Worm (Caenorhabditis elegans) whole organism, L2 larva: Measurements from ENCODE around the gene ssna-1.
A peak's percentile ranks its signal among the peaks of the same experiment; 100 is the strongest.

ENCODE experiments used
- C34F6.9 ChIP-seq: fragments of 150-350 bp; optimal IDR thresholded peaks from 2 replicates; lab custom pipeline; 2014; ENCODE audit warnings: missing biosample characterization, missing genetic modification characterization
- F13H6.1 ChIP-seq: sonication (generic microtip); optimal IDR thresholded peaks from 2 replicates; lab custom pipeline; 2016; ENCODE audit warnings: missing genetic modification characterization, missing compliant biosample characterization
- R02D3.7 ChIP-seq: fragments of 150-350 bp; optimal IDR thresholded peaks from 2 replicates; lab custom pipeline; 2014; ENCODE audit warnings: missing biosample characterization, missing genetic modification characterization
- Y55F3AM.14 ChIP-seq: fragments of 200-800 bp; sonication (Bioruptor generic); optimal IDR thresholded peaks from 2 replicates; lab custom pipeline; 2018; ENCODE audit warnings: mild to moderate bottlenecking, missing genetic modification characterization, missing compliant biosample characterization
- ZK546.5 ChIP-seq: sonication (generic microtip); optimal IDR thresholded peaks from 2 replicates; lab custom pipeline; 2017; ENCODE audit warnings: missing biosample characterization, missing genetic modification characterization
- alr-1 ChIP-seq: fragments of 150-350 bp; optimal IDR thresholded peaks from 2 replicates; lab custom pipeline; 2014; ENCODE audit warnings: missing biosample characterization, missing genetic modification characterization
- ama-1 ChIP-seq: fragments of 150-350 bp; optimal IDR thresholded peaks from 2 replicates; lab custom pipeline; 2018; ENCODE audit warnings: inconsistent platforms
- blmp-1 ChIP-seq: sonication (generic microtip); optimal IDR thresholded peaks from 2 replicates; lab custom pipeline; 2017; ENCODE audit warnings: missing genetic modification characterization, mild to moderate bottlenecking, missing compliant biosample characterization, antibody characterized with exemption, moderate library complexity; ENCODE audit not compliant: insufficient read depth
- ceh-16 ChIP-seq: fragments of 150-350 bp; optimal IDR thresholded peaks from 2 replicates; lab custom pipeline; 2014; ENCODE audit warnings: missing biosample characterization, missing genetic modification characterization
- crh-2 ChIP-seq: sonication (generic microtip); optimal IDR thresholded peaks from 2 replicates; lab custom pipeline; 2017; ENCODE audit warnings: missing biosample characterization, missing genetic modification characterization
- dmd-4 ChIP-seq: sonication (generic microtip); optimal IDR thresholded peaks from 2 replicates; lab custom pipeline; 2017; ENCODE audit warnings: missing biosample characterization, missing genetic modification characterization
- egl-27 ChIP-seq: sonication (generic microtip); optimal IDR thresholded peaks from 3 replicates; lab custom pipeline; 2017; ENCODE audit warnings: missing biosample characterization, missing genetic modification reagents, missing genetic modification characterization
- elt-1 ChIP-seq: fragments of 150-350 bp; optimal IDR thresholded peaks from 2 replicates; lab custom pipeline; 2014; ENCODE audit warnings: missing biosample characterization, missing genetic modification characterization
- elt-3 ChIP-seq: sonication (generic microtip); optimal IDR thresholded peaks from 2 replicates; lab custom pipeline; 2017; ENCODE audit warnings: missing biosample characterization, missing genetic modification characterization
- fos-1 ChIP-seq: fragments of 150-350 bp; optimal IDR thresholded peaks from 2 replicates; lab custom pipeline; 2014; ENCODE audit warnings: missing biosample characterization, missing genetic modification characterization
- gmeb-1 ChIP-seq: fragments of 150-350 bp; optimal IDR thresholded peaks from 2 replicates; lab custom pipeline; 2014; ENCODE audit warnings: missing biosample characterization, missing genetic modification characterization
- lin-11 ChIP-seq: fragments of 150-350 bp; sonication (generic microtip); optimal IDR thresholded peaks from 2 replicates; lab custom pipeline; 2014; ENCODE audit warnings: missing biosample characterization, missing genetic modification characterization, inconsistent platforms, mixed read lengths
- lin-13 ChIP-seq: fragments of 150-350 bp; optimal IDR thresholded peaks from 2 replicates; lab custom pipeline; 2014; ENCODE audit warnings: missing biosample characterization, missing genetic modification reagents, missing genetic modification characterization
- lsy-2 ChIP-seq, 2 experiments: fragments of 150-350 bp in 1 of 2; sonication (generic microtip) in 1 of 2; optimal IDR thresholded peaks; 2 replicates each; lab custom pipeline; 2014 to 2017; ENCODE audit warnings: missing biosample characterization in 2 of 2, missing genetic modification characterization in 2 of 2
- mab-5 ChIP-seq: fragments of 150-350 bp; optimal IDR thresholded peaks from 2 replicates; lab custom pipeline; 2014; ENCODE audit warnings: missing biosample characterization, missing genetic modification characterization
- mdl-1 ChIP-seq, 2 experiments: fragments of 150-350 bp in 1 of 2; sonication (generic microtip) in 1 of 2; optimal IDR thresholded peaks; 2 replicates each; lab custom pipeline; 2017; ENCODE audit warnings: missing biosample characterization in 2 of 2, missing genetic modification characterization in 2 of 2
- nhr-10 ChIP-seq: sonication (generic microtip); optimal IDR thresholded peaks from 2 replicates; lab custom pipeline; 2017; ENCODE audit warnings: missing biosample characterization, missing genetic modification characterization
- nhr-11 ChIP-seq: fragments of 150-350 bp; optimal IDR thresholded peaks from 2 replicates; lab custom pipeline; 2014; ENCODE audit warnings: missing biosample characterization, missing genetic modification characterization
- nhr-12 ChIP-seq: fragments of 150-350 bp; optimal IDR thresholded peaks from 2 replicates; lab custom pipeline; 2014; ENCODE audit warnings: missing biosample characterization, missing genetic modification characterization
- nhr-129 ChIP-seq: fragments of 150-350 bp; optimal IDR thresholded peaks from 2 replicates; lab custom pipeline; 2014; ENCODE audit warnings: missing biosample characterization, missing genetic modification characterization
- nhr-21 ChIP-seq: fragments of 150-350 bp; optimal IDR thresholded peaks from 2 replicates; lab custom pipeline; 2014; ENCODE audit warnings: missing biosample characterization, missing genetic modification characterization
- nhr-23 ChIP-seq: fragments of 150-350 bp; optimal IDR thresholded peaks from 2 replicates; lab custom pipeline; 2014; ENCODE audit warnings: missing biosample characterization, missing genetic modification reagents, missing genetic modification characterization
- nhr-237 ChIP-seq: fragments of 150-350 bp; optimal IDR thresholded peaks from 2 replicates; lab custom pipeline; 2014; ENCODE audit warnings: missing biosample characterization, missing genetic modification characterization
- nhr-25 ChIP-seq: fragments of 150-350 bp; sonication (generic microtip); optimal IDR thresholded peaks from 3 replicates; lab custom pipeline; 2014; ENCODE audit warnings: missing biosample characterization, missing genetic modification characterization
- nhr-6 ChIP-seq: fragments of 150-350 bp; optimal IDR thresholded peaks from 2 replicates; lab custom pipeline; 2014; ENCODE audit warnings: missing biosample characterization, missing genetic modification characterization
- nhr-77 ChIP-seq: fragments of 150-350 bp; optimal IDR thresholded peaks from 2 replicates; lab custom pipeline; 2014; ENCODE audit warnings: missing biosample characterization, missing genetic modification characterization
- peb-1 ChIP-seq: fragments of 150-350 bp; optimal IDR thresholded peaks from 2 replicates; lab custom pipeline; 2014; ENCODE audit warnings: missing biosample characterization, missing genetic modification characterization
- skn-1 ChIP-seq: sonication (generic microtip); optimal IDR thresholded peaks from 2 replicates; lab custom pipeline; 2017; ENCODE audit warnings: missing biosample characterization, missing genetic modification characterization
- sma-3 ChIP-seq: sonication (generic microtip); optimal IDR thresholded peaks from 2 replicates; lab custom pipeline; 2016; ENCODE audit warnings: missing genetic modification reagents, missing genetic modification characterization, missing compliant biosample characterization
- sma-9 ChIP-seq, 2 experiments: fragments of 150-350 bp in 1 of 2; sonication (generic microtip) in 1 of 2; optimal IDR thresholded peaks; 2 replicates each; lab custom pipeline; 2014 to 2016; ENCODE audit warnings: missing genetic modification characterization in 2 of 2, mild to moderate bottlenecking in 1 of 2, missing biosample characterization in 1 of 2, missing compliant biosample characterization in 1 of 2, missing genetic modification reagents in 1 of 2, moderate library complexity in 1 of 2
- snpc-4 ChIP-seq: fragments of 150-350 bp; optimal IDR thresholded peaks from 2 replicates; lab custom pipeline; 2014; ENCODE audit warnings: missing biosample characterization, missing genetic modification characterization
- unc-39 ChIP-seq: fragments of 150-350 bp; optimal IDR thresholded peaks from 2 replicates; lab custom pipeline; 2014; ENCODE audit warnings: missing biosample characterization, missing genetic modification characterization
- unc-55 ChIP-seq: fragments of 150-350 bp; sonication (generic microtip); optimal IDR thresholded peaks from 3 replicates; lab custom pipeline; 2014; ENCODE audit warnings: missing biosample characterization, missing genetic modification reagents, missing genetic modification characterization
- unc-62 ChIP-seq: fragments of 150-350 bp; optimal IDR thresholded peaks from 2 replicates; lab custom pipeline; 2014; ENCODE audit warnings: missing biosample characterization, missing genetic modification reagents, missing genetic modification characterization
- zag-1 ChIP-seq: fragments of 150-350 bp; optimal IDR thresholded peaks from 2 replicates; lab custom pipeline; 2014; ENCODE audit warnings: missing biosample characterization, missing genetic modification characterization
- ztf-1 ChIP-seq: fragments of 200-800 bp; sonication (Bioruptor generic); conservative IDR thresholded peaks from 2 replicates; pipeline ENCODE4 v1.3.6; 2022; ENCODE audit warnings: missing genetic modification characterization, missing compliant biosample characterization
- ztf-11 ChIP-seq: sonication (generic microtip); optimal IDR thresholded peaks from 2 replicates; lab custom pipeline; 2017; ENCODE audit warnings: missing biosample characterization, missing genetic modification characterization
- ztf-4 ChIP-seq: fragments of 150-350 bp; optimal IDR thresholded peaks from 2 replicates; lab custom pipeline; 2014; ENCODE audit warnings: missing biosample characterization, missing genetic modification characterization

ssna-1 gene

DNA sequence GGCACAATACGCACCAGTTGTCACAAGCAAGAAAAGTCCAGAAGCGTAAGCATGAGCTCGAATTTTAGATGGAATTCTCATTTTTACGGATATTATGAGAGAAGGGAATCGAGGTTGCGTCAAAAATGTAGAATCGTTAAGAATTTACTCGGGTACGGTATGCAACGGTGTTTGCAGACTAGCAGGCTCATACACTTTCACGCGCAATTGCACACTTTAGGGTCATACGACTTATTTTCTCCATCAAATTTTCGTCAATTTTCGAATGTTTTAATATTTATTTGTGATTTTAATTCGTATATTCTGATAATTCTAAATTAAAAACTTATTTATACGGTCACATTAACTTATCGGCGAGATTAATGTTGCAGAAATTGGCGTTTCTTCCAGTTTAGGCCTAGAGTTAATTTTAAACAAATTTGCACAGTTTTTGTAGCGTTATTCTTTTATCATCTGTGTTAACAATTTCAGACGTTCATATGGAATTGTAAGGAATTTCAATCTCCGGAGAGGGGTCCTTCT is 5.6 kb downstream of the ssna-1 start, which contains the start of the genes T07A9.15 and nog-1:
Gene T07A9.15, minus strand, starts transcription at position 138 of the 522 bp plus-strand sequence.
Gene nog-1, plus strand, starts transcription at position 472 of the 522 bp plus-strand sequence.
- TF ChIP-seq unc-62 = no peak
- no peak for TF ChIP-seq alr-1 (tag; lab: Kevin White, UChicago)
- peak; percentile 81 for TF ChIP-seq nhr-129 (tag; lab: Kevin White, UChicago)
- TF ChIP-seq crh-2 (tag; lab: Kevin White, UChicago) = peak; percentile 71
- TF ChIP-seq elt-3 = no peak
- TF ChIP-seq Y55F3AM.14 (GFP tag; lab: Kevin White, UChicago) = no peak
- no peak for TF ChIP-seq ama-1 (lab: Kevin White, UChicago)
- TF ChIP-seq ZK546.5 (tag; lab: Kevin White, UChicago) = no peak
- TF ChIP-seq nhr-11 (tag; lab: Kevin White, UChicago) = no peak
- TF ChIP-seq gmeb-1 (tag; lab: Kevin White, UChicago) = peak; percentile 75
- TF ChIP-seq lin-11 (tag; lab: Kevin White, UChicago) = peak; percentile 45
- TF ChIP-seq blmp-1 (tag; lab: Kevin White, UChicago) = peak; percentile 3
- peak; percentile 58 for TF ChIP-seq sma-3
- peak; percentile 49 for TF ChIP-seq lin-13
- TF ChIP-seq sma-9 (GFP tag; optimal IDR thresholded peaks at IDR 0.05; lab: Kevin White, UChicago) = peak; percentile 52
- no peak for TF ChIP-seq sma-9 (tag; optimal IDR thresholded peaks at IDR 0.05; lab: Kevin White, UChicago)
- TF ChIP-seq ztf-1 (GFP tag; lab: Robert Waterston, UW) = no peak
- TF ChIP-seq peb-1 (tag; lab: Kevin White, UChicago) = no peak
- TF ChIP-seq dmd-4 (tag; lab: Kevin White, UChicago) = no peak
- peak; percentile 52 for TF ChIP-seq F13H6.1 (tag; lab: Kevin White, UChicago)
- TF ChIP-seq lsy-2 (tag; optimal IDR thresholded peaks at IDR 0.05; lab: Kevin White, UChicago) = peak; percentile 96 to 99
- no peak for TF ChIP-seq nhr-23 (tag; lab: Kevin White, UChicago)
- TF ChIP-seq egl-27 = no peak
- TF ChIP-seq nhr-10 = no peak
- no peak for TF ChIP-seq snpc-4 (tag; lab: Kevin White, UChicago)
- TF ChIP-seq nhr-6 (tag; lab: Kevin White, UChicago) = peak; percentile 2
- TF ChIP-seq nhr-77 = no peak
- TF ChIP-seq unc-55 (GFP tag; lab: Kevin White, UChicago) = peak; percentile 86
- TF ChIP-seq C34F6.9 (tag; lab: Kevin White, UChicago) = peak; percentile 92
- peak; percentile 51 for TF ChIP-seq nhr-21 (tag; lab: Kevin White, UChicago)
- TF ChIP-seq mdl-1 (tag; optimal IDR thresholded peaks at IDR 0.05; lab: Kevin White, UChicago) = no peak
- TF ChIP-seq nhr-25 = peak; percentile 47
- no peak for TF ChIP-seq ztf-4 (tag; lab: Kevin White, UChicago)
- TF ChIP-seq skn-1 (tag; lab: Kevin White, UChicago) = no peak
- peak; percentile 30 for TF ChIP-seq fos-1 (tag; lab: Kevin White, UChicago)
- TF ChIP-seq mab-5 (tag; lab: Kevin White, UChicago) = peak; percentile 11
- TF ChIP-seq zag-1 = no peak
- no peak for TF ChIP-seq nhr-12 (tag; lab: Kevin White, UChicago)

DNA sequence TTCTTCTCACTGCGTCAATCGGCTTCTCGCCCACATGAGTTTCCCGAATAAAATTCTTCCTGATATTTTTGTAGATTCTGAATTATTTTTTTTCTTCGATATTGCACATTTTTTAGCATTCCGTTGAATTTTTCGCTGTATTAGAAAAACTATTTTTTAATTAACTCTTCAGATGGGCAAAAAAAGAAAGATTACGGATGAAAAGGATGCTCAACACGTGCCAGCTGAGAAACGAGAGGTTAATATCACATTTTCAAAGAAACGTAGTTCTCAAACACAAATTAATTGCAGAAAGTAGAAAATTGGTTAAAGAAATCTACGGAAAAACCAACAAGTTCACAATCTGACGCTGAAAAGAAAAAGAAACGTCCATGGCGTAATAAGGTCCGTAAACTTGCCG is 8.5 kb downstream of the ssna-1 start, which contains the start of gene rrp-8:
Gene rrp-8, plus strand, starts transcription at position 173 of the 400 bp plus-strand sequence.
- TF ChIP-seq elt-1 (tag; lab: Kevin White, UChicago) (no peak), egl-27 (no peak), nhr-10 (no peak), nhr-12 (tag; lab: Kevin White, UChicago) (no peak), fos-1 (tag; lab: Kevin White, UChicago) (no peak)

DNA sequence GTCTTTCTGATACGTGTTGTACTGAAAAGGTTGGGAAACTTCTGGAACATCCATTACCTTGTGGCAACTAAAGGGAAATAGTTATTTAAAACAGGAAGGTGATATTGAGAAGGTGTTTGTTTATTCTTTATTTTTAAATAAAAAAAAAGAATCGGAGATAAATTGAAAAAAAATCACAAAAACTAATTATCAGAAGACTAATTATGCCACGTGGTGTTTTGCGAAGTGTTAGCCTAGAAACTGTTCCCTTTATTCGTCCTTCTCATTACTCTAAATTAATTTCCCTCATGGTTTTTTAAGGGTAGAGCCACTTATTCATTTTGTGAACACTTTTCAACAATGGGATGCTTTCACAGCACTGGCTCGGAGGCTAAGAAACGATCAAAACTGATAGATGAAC is 13.5 kb downstream of the ssna-1 start, which contains the start of gene gpa-4:
Gene gpa-4, plus strand, starts transcription at position 301 of the 400 bp plus-strand sequence.
- TF ChIP-seq lin-11 (tag; lab: Kevin White, UChicago) (no peak), ztf-11 (no peak), nhr-237 (no peak), unc-39 (no peak), R02D3.7 (tag; lab: Kevin White, UChicago) (no peak), nhr-129 (tag; lab: Kevin White, UChicago) (no peak), sma-9 (GFP tag; optimal IDR thresholded peaks at IDR 0.05; lab: Kevin White, UChicago) (no peak), sma-9 (tag; optimal IDR thresholded peaks at IDR 0.05; lab: Kevin White, UChicago) (no peak), ceh-16 (no peak), Y55F3AM.14 (GFP tag; lab: Kevin White, UChicago) (no peak), dmd-4 (tag; lab: Kevin White, UChicago) (no peak), nhr-23 (tag; lab: Kevin White, UChicago) (no peak), ama-1 (lab: Kevin White, UChicago) (no peak)
